Worm (Caenorhabditis elegans) whole organism, mixed stage, embryonic: ENCODE measurements around the gene srh-266.

ENCODE experiments used
- M03D4.4 ChIP-seq: sonication (generic microtip); optimal IDR thresholded peaks from 2 replicates; lab custom pipeline; 2017; ENCODE audit warnings: mild to moderate bottlenecking, missing genetic modification characterization, missing compliant biosample characterization
- bed-3 ChIP-seq: fragments of 200-800 bp; sonication (Bioruptor generic); optimal IDR thresholded peaks from 3 replicates; lab custom pipeline; 2018; ENCODE audit warnings: mild to moderate bottlenecking, missing genetic modification characterization, moderate library complexity, missing compliant biosample characterization
- blmp-1 ChIP-seq: fragments of 150-350 bp; optimal IDR thresholded peaks from 2 replicates; lab custom pipeline; 2014; ENCODE audit warnings: missing biosample characterization, missing genetic modification characterization
- ceh-39 ChIP-seq: fragments of 150-350 bp; optimal IDR thresholded peaks from 2 replicates; lab custom pipeline; 2014; ENCODE audit warnings: missing biosample characterization, missing genetic modification characterization
- ceh-43 ChIP-seq: fragments of 200-800 bp; sonication (Bioruptor generic); optimal IDR thresholded peaks from 2 replicates; lab custom pipeline; 2018; ENCODE audit warnings: mild to moderate bottlenecking, missing genetic modification characterization, moderate library complexity, missing compliant biosample characterization
- ceh-83 ChIP-seq: fragments of 200-800 bp; sonication (Bioruptor generic); optimal IDR thresholded peaks from 2 replicates; lab custom pipeline; 2018; ENCODE audit warnings: mild to moderate bottlenecking, missing genetic modification characterization, missing compliant biosample characterization
- ces-1 ChIP-seq: fragments of 150-350 bp; optimal IDR thresholded peaks from 2 replicates; lab custom pipeline; 2014; ENCODE audit warnings: missing biosample characterization, missing genetic modification reagents, missing genetic modification characterization
- cnd-1 ChIP-seq: fragments of 200-800 bp; sonication (Bioruptor generic); optimal IDR thresholded peaks from 2 replicates; lab custom pipeline; 2018; ENCODE audit warnings: mild to moderate bottlenecking, missing genetic modification characterization, missing compliant biosample characterization
- drap-1 ChIP-seq: fragments of 200-800 bp; sonication (Bioruptor generic); optimal IDR thresholded peaks from 3 replicates; lab custom pipeline; 2018; ENCODE audit warnings: mild to moderate bottlenecking, missing genetic modification characterization, missing compliant biosample characterization
- elt-1 ChIP-seq: sonication (generic microtip); optimal IDR thresholded peaks from 2 replicates; lab custom pipeline; 2017; ENCODE audit warnings: missing genetic modification characterization, mild to moderate bottlenecking, missing compliant biosample characterization, antibody characterized with exemption, moderate library complexity, borderline replicate concordance; ENCODE audit not compliant: insufficient read depth
- elt-3 ChIP-seq: fragments of 150-350 bp; optimal IDR thresholded peaks from 2 replicates; lab custom pipeline; 2014; ENCODE audit warnings: missing biosample characterization, missing genetic modification characterization
- flh-1 ChIP-seq: fragments of 200-800 bp; sonication (Bioruptor generic); optimal IDR thresholded peaks from 2 replicates; lab custom pipeline; 2018; ENCODE audit warnings: mild to moderate bottlenecking, missing genetic modification characterization, moderate library complexity, missing compliant biosample characterization
- hlh-1 ChIP-seq: fragments of 150-350 bp; optimal IDR thresholded peaks from 2 replicates; lab custom pipeline; 2014; ENCODE audit warnings: missing biosample characterization, missing genetic modification reagents, missing genetic modification characterization
- lin-13 ChIP-seq: fragments of 150-350 bp; optimal IDR thresholded peaks from 2 replicates; lab custom pipeline; 2014; ENCODE audit warnings: missing biosample characterization, missing genetic modification characterization
- lin-32 ChIP-seq: fragments of 200-800 bp; sonication (Bioruptor generic); optimal IDR thresholded peaks from 2 replicates; lab custom pipeline; 2018; ENCODE audit warnings: mild to moderate bottlenecking, missing genetic modification characterization, missing compliant biosample characterization
- lsy-2 ChIP-seq: fragments of 150-350 bp; optimal IDR thresholded peaks from 2 replicates; lab custom pipeline; 2014; ENCODE audit warnings: missing biosample characterization, missing genetic modification characterization
- mab-5 ChIP-seq: fragments of 150-350 bp; optimal IDR thresholded peaks from 2 replicates; lab custom pipeline; 2014; ENCODE audit warnings: missing biosample characterization, missing genetic modification characterization
- mep-1 ChIP-seq: fragments of 150-350 bp; optimal IDR thresholded peaks from 2 replicates; lab custom pipeline; 2017; ENCODE audit warnings: missing biosample characterization, missing genetic modification reagents, missing genetic modification characterization, inconsistent platforms
- mls-2 ChIP-seq: sonication (generic microtip); optimal IDR thresholded peaks from 2 replicates; lab custom pipeline; 2016; ENCODE audit warnings: mild to moderate bottlenecking, missing genetic modification characterization, moderate library complexity, missing compliant biosample characterization
- nhr-237 ChIP-seq: fragments of 150-350 bp; optimal IDR thresholded peaks from 2 replicates; lab custom pipeline; 2014; ENCODE audit warnings: missing biosample characterization, missing genetic modification characterization
- nhr-28 ChIP-seq: fragments of 150-350 bp; optimal IDR thresholded peaks from 2 replicates; lab custom pipeline; 2014; ENCODE audit warnings: missing biosample characterization, missing genetic modification characterization
- nhr-76 ChIP-seq: sonication (generic microtip); optimal IDR thresholded peaks from 2 replicates; lab custom pipeline; 2017; ENCODE audit warnings: missing biosample characterization, missing genetic modification characterization
- pha-4 ChIP-seq: fragments of 150-350 bp; optimal IDR thresholded peaks from 2 replicates; lab custom pipeline; 2018; ENCODE audit warnings: missing biosample characterization, missing genetic modification reagents, missing genetic modification characterization
- sem-2 ChIP-seq: fragments of 200-800 bp; sonication (Bioruptor generic); optimal IDR thresholded peaks from 2 replicates; lab custom pipeline; 2018; ENCODE audit warnings: mild to moderate bottlenecking, missing genetic modification characterization, missing compliant biosample characterization
- snpc-4 ChIP-seq: fragments of 150-350 bp; optimal IDR thresholded peaks from 2 replicates; lab custom pipeline; 2014; ENCODE audit warnings: missing biosample characterization, missing genetic modification characterization
- sptf-1 ChIP-seq: sonication (generic microtip); optimal IDR thresholded peaks from 2 replicates; lab custom pipeline; 2017; ENCODE audit warnings: mild to moderate bottlenecking, missing genetic modification characterization, moderate library complexity, missing compliant biosample characterization
- tbx-8 ChIP-seq: fragments of 200-800 bp; sonication (Bioruptor generic); optimal IDR thresholded peaks from 2 replicates; lab custom pipeline; 2018; ENCODE audit warnings: mild to moderate bottlenecking, missing genetic modification characterization, moderate library complexity, missing compliant biosample characterization
- unc-120 ChIP-seq: sonication (generic microtip); optimal IDR thresholded peaks from 2 replicates; lab custom pipeline; 2017; ENCODE audit warnings: missing genetic modification characterization, missing compliant biosample characterization; ENCODE audit not compliant: poor library complexity, severe bottlenecking
- unc-39 ChIP-seq: fragments of 150-350 bp; optimal IDR thresholded peaks from 2 replicates; lab custom pipeline; 2014; ENCODE audit warnings: missing biosample characterization, missing genetic modification characterization
- unc-62 ChIP-seq: fragments of 150-350 bp; optimal IDR thresholded peaks from 2 replicates; lab custom pipeline; 2014; ENCODE audit warnings: missing biosample characterization, missing genetic modification reagents, missing genetic modification characterization
- zip-8 ChIP-seq: fragments of 150-350 bp; optimal IDR thresholded peaks from 2 replicates; lab custom pipeline; 2014; ENCODE audit warnings: missing biosample characterization, missing genetic modification characterization

The srh-266 gene

DNA sequence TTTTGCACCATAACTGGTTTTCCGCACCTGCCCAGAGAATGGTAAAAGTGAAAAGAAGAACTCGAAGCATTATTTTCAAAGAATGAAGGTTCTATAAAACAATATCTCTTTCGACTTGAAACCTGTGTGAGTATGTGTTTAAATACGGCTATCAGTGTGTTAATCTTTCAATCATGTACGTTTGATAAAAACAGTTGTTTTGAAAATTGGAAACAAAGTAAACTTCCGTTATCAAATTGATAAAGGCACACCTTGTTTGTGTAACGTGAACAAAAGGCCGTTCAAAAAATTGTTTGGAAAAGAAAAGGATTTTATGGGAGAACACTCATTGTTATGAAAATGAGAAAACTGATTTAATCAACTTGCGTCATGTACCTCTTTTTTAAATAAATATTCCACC is 38.3 kb upstream of the srh-266 start, which contains the start of gene F48G7.7:
TSS of gene F48G7.7 (minus strand) at position 101 of the 400 bp plus-strand sequence.
- TF ChIP-seq bed-3 (no peak), lsy-2 (tag; lab: Kevin White, UChicago) (no peak), ceh-43 (GFP tag; lab: Kevin White, UChicago) (no peak), flh-1 (no peak), unc-39 (tag; lab: Kevin White, UChicago) (no peak), drap-1 (GFP tag; lab: Kevin White, UChicago) (no peak), snpc-4 (tag; lab: Kevin White, UChicago) (no peak), lin-13 (no peak), mep-1 (tag; lab: Kevin White, UChicago) (no peak), nhr-28 (tag; lab: Kevin White, UChicago) (no peak), sem-2 (GFP tag; lab: Kevin White, UChicago) (no peak)

ce11 chrV:627585-627984 is 37.0 kb upstream of the srh-266 start, which contains the start of gene F48G7.8:
F48G7.8 (minus strand) TSS chrV:627685.
- no peak for TF ChIP-seq zip-8 (tag; lab: Kevin White, UChicago)
- TF ChIP-seq cnd-1 (tag; lab: Kevin White, UChicago), result no peak
- TF ChIP-seq nhr-28 (tag; lab: Kevin White, UChicago), result no peak
- no peak for TF ChIP-seq lin-32 (GFP tag; lab: Kevin White, UChicago)
- no peak for TF ChIP-seq sem-2 (GFP tag; lab: Kevin White, UChicago)
- no peak for TF ChIP-seq ceh-43 (GFP tag; lab: Kevin White, UChicago)

DNA sequence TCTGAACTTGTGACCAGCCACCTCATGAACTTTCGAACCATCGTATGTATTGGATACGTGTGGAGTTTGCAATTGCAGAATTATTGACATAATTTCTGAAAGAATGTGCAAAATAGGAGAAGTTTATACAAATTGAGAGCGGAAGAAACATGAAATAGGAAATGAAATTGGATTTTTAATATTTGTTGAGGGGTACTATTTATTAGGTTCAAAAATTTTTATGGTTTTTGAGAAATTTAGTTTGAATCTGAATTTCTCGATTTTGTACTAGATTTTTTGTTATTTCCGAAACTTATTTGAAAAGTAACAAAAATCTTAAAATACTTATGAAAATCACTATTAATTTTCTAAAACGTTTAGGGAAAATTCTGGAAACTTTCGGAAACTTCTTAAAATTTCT is 36.1 kb upstream of the srh-266 start, which contains the start of gene F48G7.9:
TSS of gene F48G7.9 (minus strand) at position 101 of the 400 bp plus-strand sequence.
- no peak for TF ChIP-seq snpc-4 (tag; lab: Kevin White, UChicago)
- TF ChIP-seq blmp-1 (tag; lab: Kevin White, UChicago), result no peak
- TF ChIP-seq ceh-83 (GFP tag; lab: Kevin White, UChicago), result no peak
- no peak for TF ChIP-seq sem-2 (GFP tag; lab: Kevin White, UChicago)
- no peak for TF ChIP-seq nhr-237
- no peak for TF ChIP-seq flh-1
- no peak for TF ChIP-seq hlh-1
- no peak for TF ChIP-seq unc-120 (tag; lab: Kevin White, UChicago)
- no peak for TF ChIP-seq pha-4
- no peak for TF ChIP-seq elt-1
- no peak for TF ChIP-seq sptf-1 (tag; lab: Kevin White, UChicago)
- TF ChIP-seq elt-3 (tag; lab: Kevin White, UChicago), result no peak

DNA sequence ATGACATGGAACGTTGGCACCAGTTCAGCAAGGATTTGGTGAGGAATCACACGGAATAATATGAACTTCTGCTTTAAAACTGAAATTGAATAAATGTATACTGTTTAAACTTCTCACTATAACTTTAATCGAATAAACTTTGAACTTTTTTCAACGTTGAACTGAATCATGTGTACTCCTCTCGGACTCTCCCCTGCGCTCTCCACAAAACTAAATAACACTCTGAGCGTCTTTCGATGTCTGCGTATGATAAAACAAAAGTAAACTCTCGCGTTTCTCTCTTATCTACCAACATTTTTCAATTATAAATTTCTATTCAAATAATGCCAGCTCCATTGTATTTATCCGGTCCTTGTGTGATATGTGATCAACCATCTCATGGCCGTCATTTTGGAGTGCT is 32.8 kb upstream of the srh-266 start:
- TF ChIP-seq nhr-28 (tag; lab: Kevin White, UChicago), result no peak
- TF ChIP-seq zip-8 (tag; lab: Kevin White, UChicago), result no peak
- TF ChIP-seq ces-1 (GFP tag; lab: Kevin White, UChicago), result no peak
- TF ChIP-seq unc-39 (tag; lab: Kevin White, UChicago), result no peak
- TF ChIP-seq nhr-237, result no peak
- no peak for TF ChIP-seq M03D4.4 (tag; lab: Kevin White, UChicago)

DNA sequence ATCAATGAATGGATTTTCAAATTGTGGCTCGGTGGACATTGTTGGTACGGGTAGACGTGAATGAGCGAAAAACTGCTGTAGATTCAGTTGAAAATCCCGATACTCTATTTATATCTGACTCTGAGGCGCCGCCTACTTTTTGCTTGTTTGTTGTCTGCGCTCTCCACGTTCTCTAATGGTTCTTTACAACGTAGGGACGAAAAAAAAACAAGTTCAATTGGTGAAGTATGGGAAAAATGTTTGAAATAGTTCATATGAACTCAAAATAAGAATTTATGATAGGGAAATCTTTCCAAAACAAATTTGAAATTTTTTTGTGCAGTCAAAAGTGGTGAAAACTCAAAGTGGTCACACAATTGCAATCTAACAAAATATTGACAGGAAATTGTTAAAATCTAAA is 29.7 kb upstream of the srh-266 start, which contains the start of gene F48G7.10:
TSS of gene F48G7.10 (minus strand) at position 101 of the 400 bp plus-strand sequence.
- no peak for TF ChIP-seq unc-62 (GFP tag; lab: Kevin White, UChicago)
- TF ChIP-seq nhr-76 (tag; lab: Kevin White, UChicago), result no peak
- no peak for TF ChIP-seq lin-13
- no peak for TF ChIP-seq blmp-1 (tag; lab: Kevin White, UChicago)
- TF ChIP-seq pha-4, result no peak
- TF ChIP-seq mab-5 (tag; lab: Kevin White, UChicago), result no peak
- no peak for TF ChIP-seq unc-39 (tag; lab: Kevin White, UChicago)
- TF ChIP-seq snpc-4 (tag; lab: Kevin White, UChicago), result no peak

- TF ChIP-seq cnd-1 (tag; lab: Kevin White, UChicago) (no peak), sptf-1 (tag; lab: Kevin White, UChicago) (no peak), mls-2 (tag; lab: Kevin White, UChicago) (no peak), lin-13 (no peak), ceh-39 (tag; lab: Kevin White, UChicago) (no peak), bed-3 (no peak), elt-3 (tag; lab: Kevin White, UChicago) (no peak), nhr-28 (tag; lab: Kevin White, UChicago) (no peak), unc-39 (tag; lab: Kevin White, UChicago) (no peak), drap-1 (GFP tag; lab: Kevin White, UChicago) (no peak), tbx-8 (GFP tag; lab: Kevin White, UChicago) (no peak), mep-1 (tag; lab: Kevin White, UChicago) (no peak), ces-1 (GFP tag; lab: Kevin White, UChicago) (no peak)
Observed at ce11 chrV:635630-636029, 29.0 kb upstream of the srh-266 start.
